In the genomic region with DNA sequence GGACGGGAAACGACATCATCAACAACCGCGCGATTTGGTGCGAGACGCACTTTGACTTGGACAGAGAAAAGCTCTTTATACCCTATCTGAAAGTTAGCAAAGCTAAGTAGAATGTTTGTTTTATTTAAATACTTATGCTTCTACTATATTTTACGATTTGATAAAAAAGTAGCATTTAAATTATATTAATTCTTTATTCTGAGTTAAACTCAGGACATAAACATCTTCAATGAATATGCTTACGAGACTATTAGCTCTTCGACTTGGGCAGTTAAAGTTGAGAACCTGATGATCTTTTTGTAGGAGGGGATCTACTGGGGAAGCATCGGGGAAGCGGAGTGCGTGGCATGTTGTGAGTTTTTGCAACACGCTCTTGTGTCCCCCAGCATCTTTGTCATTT, we compare ENCODE assay signal across 3 fruit fly cellular contexts.
TF ChIP-seq lines count a peak whose summit lies in the region.

No protein-coding gene starts in this region.

TF ChIP-seq in whole organism, embryonic, 481 proteins besides CTCF, POLR2A, EP300 and RAD21 (continued from another document):
- TF ChIP-seq corto (GFP tag; optimal IDR thresholded peaks at IDR 0.05; lab: Kevin White, UChicago) (peak; percentile 13), crc (GFP tag; optimal IDR thresholded peaks at IDR 0.05; lab: Kevin White, UChicago) (no peak), CG9932 (GFP tag; IDR thresholded peaks at IDR 0.05; lab: Robert Waterston, UW) (no peak), Fer1 (GFP tag; optimal IDR thresholded peaks at IDR 0.05; lab: Kevin White, UChicago) (no peak), CG18599 (GFP tag; optimal IDR thresholded peaks at IDR 0.05; lab: Kevin White, UChicago) (no peak), ash1 (GFP tag; optimal IDR thresholded peaks at IDR 0.05; lab: Kevin White, UChicago) (no peak), CG7372 (GFP tag; IDR thresholded peaks at IDR 0.05; lab: Robert Waterston, UW) (no peak), Drgx (GFP tag; IDR thresholded peaks at IDR 0.05; lab: Robert Waterston, UW) (0 out of 2 replicates have a peak, but pooled peaks have one; percentile 32), CG33213 (GFP tag; optimal IDR thresholded peaks at IDR 0.05; lab: Kevin White, UChicago) (no peak), caup (GFP tag; optimal IDR thresholded peaks at IDR 0.05; lab: Kevin White, UChicago; ENCODE audit: severe bottlenecking) (no peak), insv (GFP tag; optimal IDR thresholded peaks at IDR 0.05; lab: Kevin White, UChicago) (no peak), Sry-δ (GFP tag; optimal IDR thresholded peaks at IDR 0.05; lab: Kevin White, UChicago) (no peak)

TF ChIP-seq in whole organism, prepupa, 60 proteins besides CTCF, POLR2A, EP300 and RAD21 (continued from another document):
- peak; percentile 70 for TF ChIP-seq CG1621 (tag; optimal IDR thresholded peaks at IDR 0.05; lab: Kevin White, UChicago)
- TF ChIP-seq CG8632 (GFP tag; optimal IDR thresholded peaks at IDR 0.05; lab: Kevin White, UChicago), result peak; percentile 64
- TF ChIP-seq topi (GFP tag; optimal IDR thresholded peaks at IDR 0.05; lab: Kevin White, UChicago), result peak; percentile 67
- peak; percentile 71 for TF ChIP-seq achi (GFP tag; optimal IDR thresholded peaks at IDR 0.05; lab: Kevin White, UChicago)
- TF ChIP-seq pdm3 (GFP tag; optimal IDR thresholded peaks at IDR 0.05; lab: Kevin White, UChicago), result peak; percentile 73
- peak; percentile 47 for TF ChIP-seq CG11902 (GFP tag; optimal IDR thresholded peaks at IDR 0.05; lab: Kevin White, UChicago)
- TF ChIP-seq Lpt (GFP tag; optimal IDR thresholded peaks at IDR 0.05; lab: Kevin White, UChicago), result peak; percentile 73
- TF ChIP-seq CG9139 (GFP tag; optimal IDR thresholded peaks at IDR 0.05; lab: Kevin White, UChicago), result no peak
- TF ChIP-seq salr (GFP tag; optimal IDR thresholded peaks at IDR 0.05; lab: Kevin White, UChicago), result peak; percentile 56 to 60
- peak; percentile 9 for TF ChIP-seq Eip93F (GFP tag; optimal IDR thresholded peaks at IDR 0.05; lab: Kevin White, UChicago)
- TF ChIP-seq CG10669 (GFP tag; optimal IDR thresholded peaks at IDR 0.05; lab: Kevin White, UChicago), result peak; percentile 84
- peak; percentile 83 for TF ChIP-seq CG3032 (tag; optimal IDR thresholded peaks at IDR 0.05; lab: Kevin White, UChicago)
- peak; percentile 51 for TF ChIP-seq Hr39 (GFP tag; optimal IDR thresholded peaks at IDR 0.05; lab: Kevin White, UChicago)
- TF ChIP-seq dsx (GFP tag; optimal IDR thresholded peaks at IDR 0.05; lab: Kevin White, UChicago; ENCODE audit: poor library complexity, severe bottlenecking), result peak; percentile 72
- TF ChIP-seq Blimp-1 (GFP tag; optimal IDR thresholded peaks at IDR 0.05; lab: Kevin White, UChicago), result no peak
- TF ChIP-seq cyc (GFP tag; optimal IDR thresholded peaks at IDR 0.05; lab: Kevin White, UChicago), result peak; percentile 67
- no peak for TF ChIP-seq Sox15 (GFP tag; optimal IDR thresholded peaks at IDR 0.05; lab: Kevin White, UChicago)
- peak; percentile 39 for TF ChIP-seq CG11762 (GFP tag; optimal IDR thresholded peaks at IDR 0.05; lab: Kevin White, UChicago; ENCODE audit: insufficient read depth)
- TF ChIP-seq CG8119 (GFP tag; IDR thresholded peaks at IDR 0.05; lab: Robert Waterston, UW), result peak; percentile 68
- TF ChIP-seq Ets21C (GFP tag; optimal IDR thresholded peaks at IDR 0.05; lab: Kevin White, UChicago), result peak; percentile 9
- TF ChIP-seq acj6 (GFP tag; optimal IDR thresholded peaks at IDR 0.05; lab: Kevin White, UChicago), result peak; percentile 77
- TF ChIP-seq CG4318 (GFP tag; optimal IDR thresholded peaks at IDR 0.05; lab: Kevin White, UChicago), result peak; percentile 36
- peak; percentile 65 for TF ChIP-seq OdsH (GFP tag; optimal IDR thresholded peaks at IDR 0.05; lab: Kevin White, UChicago)
- peak; percentile 62 for TF ChIP-seq CG6792 (GFP tag; optimal IDR thresholded peaks at IDR 0.05; lab: Kevin White, UChicago)
- TF ChIP-seq Met (GFP tag; optimal IDR thresholded peaks at IDR 0.05; lab: Kevin White, UChicago), result peak; percentile 71
- peak; percentile 52 for TF ChIP-seq lz (GFP tag; optimal IDR thresholded peaks at IDR 0.05; lab: Kevin White, UChicago)
- peak; percentile 65 for TF ChIP-seq CG34406 (GFP tag; optimal IDR thresholded peaks at IDR 0.05; lab: Kevin White, UChicago)
- peak; percentile 90 for TF ChIP-seq Eip78C (GFP tag; lab: Kevin White, UChicago)
- peak; percentile 68 for TF ChIP-seq CG32006 (GFP tag; optimal IDR thresholded peaks at IDR 0.05; lab: Kevin White, UChicago)
- peak; percentile 29 for TF ChIP-seq CG16779 (tag; optimal IDR thresholded peaks at IDR 0.05; lab: Kevin White, UChicago)
- peak; percentile 69 for TF ChIP-seq CG6808 (GFP tag; optimal IDR thresholded peaks at IDR 0.05; lab: Kevin White, UChicago)
- peak; percentile 90 for TF ChIP-seq svp (GFP tag; lab: Kevin White, UChicago)
- TF ChIP-seq CG3919 (GFP tag; optimal IDR thresholded peaks at IDR 0.05; lab: Kevin White, UChicago), result peak; percentile 71
- TF ChIP-seq dac (GFP tag; optimal IDR thresholded peaks at IDR 0.05; lab: Kevin White, UChicago), result no peak
- no peak for TF ChIP-seq fkh (GFP tag; optimal IDR thresholded peaks at IDR 0.05; lab: Kevin White, UChicago)
- TF ChIP-seq vri (GFP tag; optimal IDR thresholded peaks at IDR 0.05; lab: Kevin White, UChicago), result peak; percentile 36
- peak; percentile 55; the same call in 1 of the 3 replicates for TF ChIP-seq eg (GFP tag; IDR thresholded peaks at IDR 0.05; lab: Robert Waterston, UW)
- peak; percentile 74 for TF ChIP-seq esn (GFP tag; optimal IDR thresholded peaks at IDR 0.05; lab: Kevin White, UChicago)

TF ChIP-seq in whole organism, wandering third instar larva, 38 proteins besides CTCF, POLR2A, EP300 and RAD21 (continued from another document):
- TF ChIP-seq Vsx2 (GFP tag; optimal IDR thresholded peaks at IDR 0.05; lab: Kevin White, UChicago; ENCODE audit: partially characterized antibody), result no peak
- no peak for TF ChIP-seq CG32264 (GFP tag; optimal IDR thresholded peaks at IDR 0.05; lab: Kevin White, UChicago)
- TF ChIP-seq OdsH (GFP tag; optimal IDR thresholded peaks at IDR 0.05; lab: Kevin White, UChicago), result peak; percentile 75
- no peak for TF ChIP-seq usp (GFP tag; optimal IDR thresholded peaks at IDR 0.05; lab: Kevin White, UChicago)
- TF ChIP-seq Hr83 (GFP tag; optimal IDR thresholded peaks at IDR 0.05; lab: Kevin White, UChicago; ENCODE audit: poor library complexity, severe bottlenecking), result no peak
- no peak for TF ChIP-seq lola (GFP tag; optimal IDR thresholded peaks at IDR 0.05; lab: Kevin White, UChicago)
- TF ChIP-seq ey (GFP tag; optimal IDR thresholded peaks at IDR 0.05; lab: Kevin White, UChicago), result peak; percentile 71
- TF ChIP-seq brk (GFP tag; optimal IDR thresholded peaks at IDR 0.05; lab: Kevin White, UChicago), result peak; percentile 47
- TF ChIP-seq GATAd (GFP tag; optimal IDR thresholded peaks at IDR 0.05; lab: Kevin White, UChicago), result no peak
TF ChIP-seq in whole organism, wandering third instar larva: peak in this region for 15.
